Fruit fly (Drosophila melanogaster) whole organism, embryonic: ENCODE measurements around the gene pasi2.

Source experiments
- CG10321 ChIP-seq: fragments of 200-800 bp; sonication (Bioruptor generic); IDR thresholded peaks from 2 replicates; pipeline ENCODE4 v1.3.6; 2022; ENCODE audit warnings: missing biosample characterization, missing genetic modification characterization
- CG10543 ChIP-seq: fragments of 200-800 bp; sonication (Bioruptor generic); optimal IDR thresholded peaks from 3 replicates; lab custom pipeline; 2017; ENCODE audit warnings: missing biosample characterization, mild to moderate bottlenecking, missing genetic modification characterization, moderate library complexity
- CG11398 ChIP-seq: fragments of 200-800 bp; sonication (Bioruptor generic); optimal IDR thresholded peaks from 2 replicates; lab custom pipeline; 2016; ENCODE audit warnings: missing biosample characterization, missing genetic modification characterization
- CG12299 ChIP-seq: fragments of 200-800 bp; sonication (Bioruptor generic); optimal IDR thresholded peaks from 2 replicates; lab custom pipeline; 2018; ENCODE audit warnings: missing biosample characterization, mild to moderate bottlenecking, missing genetic modification characterization
- CG12391 ChIP-seq: fragments of 200-800 bp; sonication (Bioruptor generic); optimal IDR thresholded peaks from 3 replicates; lab custom pipeline; 2018; ENCODE audit warnings: missing biosample characterization, mild to moderate bottlenecking, missing genetic modification characterization, moderate library complexity
- CG1647 ChIP-seq: fragments of 200-800 bp; sonication (Bioruptor generic); optimal IDR thresholded peaks from 3 replicates; lab custom pipeline; 2016; ENCODE audit warnings: missing biosample characterization, missing genetic modification characterization
- CG16813 ChIP-seq: fragments of 200-800 bp; sonication (Bioruptor generic); IDR thresholded peaks from 3 replicates; pipeline ENCODE4 v1.3.6; 2022; ENCODE audit warnings: missing biosample characterization, missing genetic modification characterization; ENCODE audit not compliant: partially characterized antibody
- CG2202 ChIP-seq: fragments of 200-800 bp; sonication (Bioruptor generic); optimal IDR thresholded peaks from 2 replicates; lab custom pipeline; 2018; ENCODE audit warnings: missing biosample characterization, mild to moderate bottlenecking, missing genetic modification characterization
- CG3065 ChIP-seq: fragments of 200-800 bp; sonication (Bioruptor generic); optimal IDR thresholded peaks from 2 replicates; lab custom pipeline; 2016; ENCODE audit warnings: missing biosample characterization, missing genetic modification characterization
- CG33557 ChIP-seq: fragments of 200-800 bp; sonication (Bioruptor generic); optimal IDR thresholded peaks from 2 replicates; lab custom pipeline; 2019; ENCODE audit warnings: missing biosample characterization, mild to moderate bottlenecking, missing genetic modification characterization, moderate library complexity
- CG3726 ChIP-seq: fragments of 200-800 bp; sonication (Bioruptor generic); IDR thresholded peaks from 3 replicates; pipeline ENCODE4, ENCODE4 v1.3.6; 2022; ENCODE audit warnings: missing biosample characterization, missing genetic modification characterization
- CG4404 ChIP-seq: fragments of 200-800 bp; sonication (Bioruptor generic); IDR thresholded peaks from 2 replicates; pipeline ENCODE4 v1.3.6; 2022; ENCODE audit warnings: missing biosample characterization, missing genetic modification characterization
- CG5953 ChIP-seq: fragments of 200-800 bp; sonication (Bioruptor generic); IDR thresholded peaks from 2 replicates; pipeline ENCODE4 v1.3.6; 2022; ENCODE audit warnings: missing biosample characterization, missing genetic modification characterization
- CG6175 ChIP-seq: fragments of 200-800 bp; sonication (Bioruptor generic); IDR thresholded peaks from 3 replicates; pipeline ENCODE4 v1.3.6; 2022; ENCODE audit warnings: missing biosample characterization, missing genetic modification characterization
- CG7271 ChIP-seq: fragments of 200-800 bp; sonication (Bioruptor generic); optimal IDR thresholded peaks from 2 replicates; lab custom pipeline; 2018; ENCODE audit warnings: missing biosample characterization, mild to moderate bottlenecking, missing genetic modification characterization, moderate library complexity
- CG8290 ChIP-seq, 3 experiments: fragments of 200-800 bp; sonication (Bioruptor generic); optimal IDR thresholded peaks; 2 replicates each; lab custom pipeline; 2016 to 2019; ENCODE audit warnings: missing biosample characterization in 3 of 3, missing genetic modification characterization in 3 of 3, mild to moderate bottlenecking in 2 of 3, moderate library complexity in 1 of 3
- CkIIα-i1 ChIP-seq: fragments of 200-800 bp; sonication (Bioruptor generic); IDR thresholded peaks from 2 replicates; pipeline ENCODE4 v1.3.6; 2022; ENCODE audit warnings: missing biosample characterization, missing genetic modification characterization
- Deaf1 ChIP-seq: fragments of 200-800 bp; optimal IDR thresholded peaks from 3 replicates; lab custom pipeline; 2019; ENCODE audit warnings: missing biosample characterization, mild to moderate bottlenecking, missing genetic modification characterization, moderate library complexity
- ERR ChIP-seq: fragments of 200-800 bp; sonication (Bioruptor generic); optimal IDR thresholded peaks from 2 replicates; lab custom pipeline; 2016; ENCODE audit warnings: missing biosample characterization, missing genetic modification characterization
- HLH54F ChIP-seq: fragments of 200-800 bp; sonication (Bioruptor generic); optimal IDR thresholded peaks from 3 replicates; lab custom pipeline; 2016; ENCODE audit warnings: missing biosample characterization, missing genetic modification characterization
- HLHmδ ChIP-seq: fragments of 200-800 bp; sonication (Bioruptor generic); optimal IDR thresholded peaks from 2 replicates; lab custom pipeline; 2018; ENCODE audit warnings: missing biosample characterization, mild to moderate bottlenecking, missing genetic modification characterization, moderate library complexity
- Hand ChIP-seq: fragments of 200-800 bp; sonication (Bioruptor generic); optimal IDR thresholded peaks from 2 replicates; lab custom pipeline; 2017; ENCODE audit warnings: mild to moderate bottlenecking, missing biosample characterization, missing genetic modification reagents, missing genetic modification characterization
- Jarid2 ChIP-seq: fragments of 200-800 bp; sonication (Bioruptor generic); optimal IDR thresholded peaks from 3 replicates; lab custom pipeline; 2017; ENCODE audit warnings: mild to moderate bottlenecking, missing biosample characterization, missing genetic modification reagents, missing genetic modification characterization
- Kr ChIP-seq: fragments of 200-800 bp; sonication (Bioruptor generic); optimal IDR thresholded peaks from 2 replicates; lab custom pipeline; 2017; ENCODE audit warnings: missing biosample characterization, mild to moderate bottlenecking, missing genetic modification characterization
- TFAM ChIP-seq: fragments of 200-800 bp; sonication (Bioruptor generic); optimal IDR thresholded peaks from 2 replicates; lab custom pipeline; 2017; ENCODE audit warnings: missing biosample characterization, missing genetic modification characterization, inconsistent platforms
- Xrp1 ChIP-seq: fragments of 200-800 bp; sonication (Bioruptor generic); IDR thresholded peaks from 2 replicates; pipeline ENCODE4 v1.3.6; 2022; ENCODE audit warnings: missing biosample characterization, missing genetic modification characterization
- ab ChIP-seq: fragments of 200-800 bp; sonication (Bioruptor generic); optimal IDR thresholded peaks from 2 replicates; lab custom pipeline; 2016; ENCODE audit warnings: missing biosample characterization, missing genetic modification characterization
- ato ChIP-seq: fragments of 200-800 bp; sonication (Bioruptor generic); IDR thresholded peaks from 2 replicates; pipeline ENCODE4 v1.3.6; 2022; ENCODE audit warnings: missing biosample characterization, missing genetic modification characterization; ENCODE audit not compliant: partially characterized antibody
- croc ChIP-seq: fragments of 200-800 bp; sonication (Bioruptor generic); conservative IDR thresholded peaks from 3 replicates; pipeline ENCODE4 v1.3.6; 2022; ENCODE audit warnings: missing biosample characterization, missing genetic modification characterization
- esg ChIP-seq: fragments of 200-800 bp; sonication (Bioruptor generic); conservative IDR thresholded peaks from 2 replicates; pipeline ENCODE4 v1.3.6; 2022; ENCODE audit warnings: missing biosample characterization, missing genetic modification characterization
- fd3F ChIP-seq: fragments of 200-800 bp; sonication (Bioruptor generic); optimal IDR thresholded peaks from 2 replicates; lab custom pipeline; 2018; ENCODE audit warnings: missing biosample characterization, mild to moderate bottlenecking, missing genetic modification characterization, moderate library complexity
- gsb-n ChIP-seq: fragments of 200-800 bp; sonication (Bioruptor generic); optimal IDR thresholded peaks from 3 replicates; lab custom pipeline; 2018; ENCODE audit warnings: missing biosample characterization, mild to moderate bottlenecking, missing genetic modification characterization
- her ChIP-seq: fragments of 200-800 bp; sonication (Bioruptor generic); optimal IDR thresholded peaks from 2 replicates; lab custom pipeline; 2016; ENCODE audit warnings: missing biosample characterization, missing genetic modification characterization
- ind ChIP-seq: fragments of 200-800 bp; sonication (Bioruptor generic); optimal IDR thresholded peaks from 3 replicates; lab custom pipeline; 2016; ENCODE audit warnings: missing biosample characterization, missing genetic modification characterization
- jigr1 ChIP-seq: fragments of 200-800 bp; sonication (Bioruptor generic); IDR thresholded peaks from 3 replicates; pipeline ENCODE4 v1.3.6; 2022; ENCODE audit warnings: missing biosample characterization, missing genetic modification characterization
- jumu ChIP-seq: fragments of 200-800 bp; sonication (Bioruptor generic); optimal IDR thresholded peaks from 3 replicates; lab custom pipeline; 2016; ENCODE audit warnings: missing biosample characterization, missing genetic modification characterization
- lab ChIP-seq: fragments of 200-800 bp; sonication (Bioruptor generic); optimal IDR thresholded peaks from 3 replicates; lab custom pipeline; 2017; ENCODE audit warnings: missing biosample characterization, missing genetic modification characterization, mild to moderate bottlenecking, moderate library complexity, missing genetic modification reagents
- lilli ChIP-seq: fragments of 200-800 bp; sonication (Bioruptor generic); optimal IDR thresholded peaks from 3 replicates; lab custom pipeline; 2016; ENCODE audit warnings: missing biosample characterization, missing genetic modification characterization
- lmd ChIP-seq: fragments of 200-800 bp; sonication (Bioruptor generic); IDR thresholded peaks from 2 replicates; pipeline ENCODE4 v1.3.6; 2022; ENCODE audit warnings: missing biosample characterization, missing genetic modification characterization
- mam ChIP-seq: fragments of 200-800 bp; sonication (Bioruptor generic); optimal IDR thresholded peaks from 3 replicates; lab custom pipeline; 2016; ENCODE audit warnings: missing biosample characterization, missing genetic modification characterization
- onecut ChIP-seq: fragments of 200-800 bp; sonication (Bioruptor generic); IDR thresholded peaks from 2 replicates; pipeline ENCODE4 v1.3.6; 2022; ENCODE audit warnings: missing biosample characterization, missing genetic modification characterization
- pho ChIP-seq: fragments of 200-800 bp; sonication (Bioruptor generic); optimal IDR thresholded peaks from 2 replicates; lab custom pipeline; 2016; ENCODE audit warnings: missing biosample characterization, missing genetic modification characterization
- ro ChIP-seq: fragments of 200-800 bp; sonication (Bioruptor generic); IDR thresholded peaks from 2 replicates; pipeline ENCODE4 v1.3.6; 2022; ENCODE audit warnings: missing biosample characterization, missing genetic modification characterization
- shn ChIP-seq: fragments of 200-800 bp; sonication (Bioruptor generic); optimal IDR thresholded peaks from 3 replicates; lab custom pipeline; 2016; ENCODE audit warnings: missing biosample characterization, missing genetic modification characterization
- slbo ChIP-seq: fragments of 200-800 bp; sonication (Bioruptor generic); IDR thresholded peaks from 2 replicates; pipeline ENCODE4 v1.3.6; 2022; ENCODE audit warnings: missing biosample characterization, missing genetic modification characterization
- sqz ChIP-seq: fragments of 200-800 bp; sonication (Bioruptor generic); optimal IDR thresholded peaks from 3 replicates; lab custom pipeline; 2018; ENCODE audit warnings: missing biosample characterization, mild to moderate bottlenecking, missing genetic modification characterization
- stc ChIP-seq: fragments of 200-800 bp; sonication (Bioruptor generic); IDR thresholded peaks from 2 replicates; pipeline ENCODE4 v1.3.6; 2022; ENCODE audit warnings: missing biosample characterization, missing genetic modification characterization
- tup ChIP-seq: fragments of 200-800 bp; sonication (Bioruptor generic); optimal IDR thresholded peaks from 2 replicates; lab custom pipeline; 2016; ENCODE audit warnings: missing biosample characterization, mild to moderate bottlenecking, missing genetic modification characterization, moderate library complexity
- vvl ChIP-seq: fragments of 200-800 bp; sonication (Bioruptor generic); IDR thresholded peaks from 2 replicates; pipeline ENCODE4 v1.3.6; 2022; ENCODE audit warnings: missing biosample characterization, missing genetic modification characterization

pasi2 gene

dm6 chr3R:9341189-9342012, 6.4 kb downstream of the pasi2 start (continued):
- peak; percentile 62 for TF ChIP-seq CG2202
- TF ChIP-seq stc (GFP tag; lab: Robert Waterston, UW), result peak; percentile 56; the same call in 1 of the 2 replicates
- TF ChIP-seq HLH54F (GFP tag; lab: Kevin White, UChicago), result peak; percentile 41
- no peak for TF ChIP-seq shn (GFP tag; lab: Kevin White, UChicago)
- peak; percentile 68 for TF ChIP-seq Deaf1 (tag; lab: Kevin White, UChicago)
- TF ChIP-seq mam (GFP tag; lab: Kevin White, UChicago), result peak; percentile 70
- peak; percentile 52 for TF ChIP-seq gsb-n
- TF ChIP-seq tup (GFP tag; lab: Kevin White, UChicago), result peak; percentile 25
- peak; percentile 57 for TF ChIP-seq jumu (GFP tag; lab: Kevin White, UChicago)
- no peak for TF ChIP-seq CkIIα-i1
- TF ChIP-seq CG3726 (GFP tag; lab: Robert Waterston, UW), result no peak
- TF ChIP-seq CG11398 (GFP tag; lab: Kevin White, UChicago), result no peak
- peak; percentile 68 for TF ChIP-seq Hand (GFP tag; lab: Kevin White, UChicago)
- TF ChIP-seq ato (GFP tag; lab: Robert Waterston, UW), result 0 out of 2 replicates have a peak, but pooled peaks have one; percentile 18
- TF ChIP-seq ERR, result peak; percentile 20
- TF ChIP-seq CG7271, result peak; percentile 55
- peak; percentile 33 for TF ChIP-seq esg (GFP tag; lab: Robert Waterston, UW)
- TF ChIP-seq CG4404 (GFP tag; lab: Robert Waterston, UW), result no peak
- TF ChIP-seq croc (GFP tag; lab: Robert Waterston, UW), result peak; percentile 28; the same call in 1 of the 3 replicates
- peak; percentile 72 for TF ChIP-seq Xrp1 (GFP tag; lab: Robert Waterston, UW)
- TF ChIP-seq Kr (GFP tag; lab: Kevin White, UChicago), result no peak
- peak; percentile 61 for TF ChIP-seq vvl (GFP tag; lab: Robert Waterston, UW)
- no peak for TF ChIP-seq CG6175 (GFP tag; lab: Robert Waterston, UW)
- peak; percentile 85 for TF ChIP-seq lilli
- peak; percentile 55 for TF ChIP-seq fd3F (GFP tag; lab: Kevin White, UChicago)
- TF ChIP-seq pho (GFP tag; lab: Kevin White, UChicago), result peak; percentile 67
- TF ChIP-seq CG12391 (tag; lab: Kevin White, UChicago), result peak; percentile 84
- no peak for TF ChIP-seq CG1647 (GFP tag; lab: Kevin White, UChicago)
- TF ChIP-seq CG12299 (tag; lab: Kevin White, UChicago), result peak; percentile 84
- TF ChIP-seq ab (GFP tag; lab: Kevin White, UChicago), result no peak
- TF ChIP-seq lmd (GFP tag; lab: Robert Waterston, UW), result peak; percentile 64; the same call in 1 of the 2 replicates
- peak; percentile 77 for TF ChIP-seq CG33557 (GFP tag; lab: Kevin White, UChicago)
- TF ChIP-seq Jarid2 (GFP tag; lab: Kevin White, UChicago), result peak; percentile 85
- peak; percentile 69 for TF ChIP-seq onecut (GFP tag; lab: Robert Waterston, UW)
- TF ChIP-seq ro (GFP tag; lab: Robert Waterston, UW), result no peak
- TF ChIP-seq her (GFP tag; lab: Kevin White, UChicago), result peak; percentile 22
- TF ChIP-seq CG16813 (GFP tag; lab: Robert Waterston, UW), result peak; percentile 93
- TF ChIP-seq sqz (GFP tag; lab: Kevin White, UChicago), result peak; percentile 75
- TF ChIP-seq CG5953 (GFP tag; lab: Robert Waterston, UW), result no peak
- TF ChIP-seq ind (GFP tag; lab: Kevin White, UChicago), result peak; percentile 71
- TF ChIP-seq jigr1, result no peak
- peak; percentile 51 for TF ChIP-seq CG8290 (GFP tag; optimal IDR thresholded peaks at IDR 0.05; lab: Kevin White, UChicago)
- peak; percentile 78 to 79 for TF ChIP-seq CG8290 (tag; optimal IDR thresholded peaks at IDR 0.05; lab: Kevin White, UChicago)
- TF ChIP-seq lab (GFP tag; lab: Kevin White, UChicago), result peak; percentile 88
- peak; percentile 35 for TF ChIP-seq TFAM
- TF ChIP-seq CG3065 (GFP tag; lab: Kevin White, UChicago), result peak; percentile 60
- TF ChIP-seq CG10321 (GFP tag; lab: Robert Waterston, UW), result no peak
- peak; percentile 94 for TF ChIP-seq HLHmδ
- TF ChIP-seq slbo (GFP tag; lab: Robert Waterston, UW), result peak; percentile 78
- peak; percentile 97 for TF ChIP-seq CG10543 (GFP tag; lab: Kevin White, UChicago)
